Worm (Caenorhabditis elegans): ENCODE measurements around the gene avr-15.
A peak's percentile ranks its signal among the peaks of the same experiment; 100 is the strongest.

Gene avr-15

DNA sequence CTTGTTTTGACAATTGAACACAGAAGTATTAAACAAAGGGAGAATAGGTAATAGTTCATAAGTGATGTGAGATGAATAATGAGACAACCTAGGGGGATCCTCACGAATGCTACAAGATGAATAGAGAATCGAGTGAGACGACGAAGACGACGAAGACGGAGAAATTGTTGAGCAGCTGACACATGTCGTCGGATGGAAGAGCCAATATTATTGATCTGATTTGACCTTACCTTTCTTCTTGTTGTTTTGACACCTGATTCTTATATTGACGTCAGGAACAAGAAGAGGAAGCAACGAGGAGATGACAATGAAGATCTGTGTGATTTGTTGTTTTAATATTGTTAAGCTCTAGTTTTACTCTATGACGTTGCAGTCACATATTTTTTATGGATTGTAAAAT, 38.1 kb downstream of the avr-15 start, which contains the start of gene T10G3.1:
TSS of gene T10G3.1 (minus strand) at position 213 of the 400 bp plus-strand sequence.
- TF ChIP-seq hlh-1 (tag; optimal IDR thresholded peaks at IDR 0.05) (peak; percentile 97), unc-62 (GFP tag; optimal IDR thresholded peaks at IDR 0.05) (peak; percentile 79), lin-32 (GFP tag; optimal IDR thresholded peaks at IDR 0.05) (no peak), sem-2 (GFP tag; optimal IDR thresholded peaks at IDR 0.05) (no peak)

DNA sequence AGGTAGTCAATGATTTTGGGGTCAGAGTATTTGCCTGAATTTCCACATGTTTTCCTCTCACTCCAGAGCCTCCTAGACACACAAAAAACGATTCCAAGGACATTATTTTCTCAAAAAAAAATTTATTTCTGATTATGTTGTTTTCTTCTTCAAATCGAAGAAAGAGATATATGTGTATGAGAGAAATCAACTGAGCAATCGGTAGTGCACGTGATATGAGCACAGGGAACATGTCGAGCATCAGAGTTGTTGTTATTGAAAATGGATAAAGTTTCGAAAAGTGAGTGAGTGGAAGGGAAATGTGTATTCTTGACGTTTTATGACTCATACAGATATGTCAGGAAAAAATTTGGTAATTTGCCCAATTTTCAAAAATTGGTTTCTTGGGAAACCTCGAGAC, 39.5 kb downstream of the avr-15 start:
- no peak for TF ChIP-seq ceh-83 (GFP tag; optimal IDR thresholded peaks at IDR 0.05)
- TF ChIP-seq nhr-28 (tag; optimal IDR thresholded peaks at IDR 0.05): no peak
- TF ChIP-seq mep-1 (tag; optimal IDR thresholded peaks at IDR 0.05): no peak
- TF ChIP-seq ceh-43 (GFP tag; optimal IDR thresholded peaks at IDR 0.05): no peak
- TF ChIP-seq lin-32 (GFP tag; optimal IDR thresholded peaks at IDR 0.05): no peak
- TF ChIP-seq nhr-76 (tag; optimal IDR thresholded peaks at IDR 0.05): no peak
- TF ChIP-seq nhr-12 (tag; optimal IDR thresholded peaks at IDR 0.05): no peak
- TF ChIP-seq zip-8 (tag; optimal IDR thresholded peaks at IDR 0.05): no peak
- TF ChIP-seq lin-13 (tag; optimal IDR thresholded peaks at IDR 0.05): no peak
- TF ChIP-seq unc-62 (GFP tag; optimal IDR thresholded peaks at IDR 0.05): no peak
- no peak for TF ChIP-seq sptf-1 (tag; optimal IDR thresholded peaks at IDR 0.05)
- TF ChIP-seq hlh-1 (tag; optimal IDR thresholded peaks at IDR 0.05): no peak

DNA sequence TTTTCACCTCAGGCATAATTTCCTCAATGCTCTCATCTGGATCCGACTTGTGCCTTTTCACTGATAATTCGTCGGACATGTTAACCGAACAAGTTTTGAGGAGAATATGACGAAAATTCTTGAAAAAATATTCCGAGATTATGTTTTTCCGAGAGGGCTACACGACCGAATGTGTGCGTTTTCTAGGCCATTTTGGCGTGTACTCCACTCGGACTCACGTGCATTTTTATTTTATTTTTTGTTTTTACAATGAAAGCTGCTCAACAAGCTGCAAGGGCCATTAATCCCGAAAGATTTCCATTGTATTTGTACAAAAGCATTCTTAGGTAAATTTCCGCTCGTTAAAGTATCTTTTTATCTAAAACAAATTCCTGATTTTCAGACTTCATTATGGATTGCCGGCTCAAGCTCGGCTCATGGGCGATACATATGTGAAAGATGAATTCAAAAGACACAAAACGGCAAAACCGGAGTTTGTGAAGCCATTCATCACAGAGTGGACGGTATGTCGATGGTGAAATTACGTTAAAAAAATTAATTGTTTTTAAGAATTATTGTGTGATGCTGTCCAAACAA, 43.2 kb downstream of the avr-15 start, which contains the start of the genes F25H9.6 and F25H9.7:
TSS of gene F25H9.6 (minus strand) at position 172 of the 576 bp plus-strand sequence.
TSS of gene F25H9.7 (plus strand) at position 187 of the 576 bp plus-strand sequence.
- TF ChIP-seq lsy-2 (tag; optimal IDR thresholded peaks at IDR 0.05) (no peak), hlh-1 (tag; optimal IDR thresholded peaks at IDR 0.05) (no peak), sptf-1 (tag; optimal IDR thresholded peaks at IDR 0.05) (peak; percentile 78), flh-1 (GFP tag; optimal IDR thresholded peaks at IDR 0.05) (no peak), ceh-39 (tag; optimal IDR thresholded peaks at IDR 0.05) (no peak), M03D4.4 (tag; optimal IDR thresholded peaks at IDR 0.05) (no peak), unc-62 (GFP tag; optimal IDR thresholded peaks at IDR 0.05) (no peak), cnd-1 (tag; optimal IDR thresholded peaks at IDR 0.05) (peak; percentile 55), snpc-4 (tag; optimal IDR thresholded peaks at IDR 0.05) (no peak), nhr-76 (tag; optimal IDR thresholded peaks at IDR 0.05) (no peak), unc-39 (tag; optimal IDR thresholded peaks at IDR 0.05) (no peak), nhr-12 (tag; optimal IDR thresholded peaks at IDR 0.05) (no peak), lin-13 (tag; optimal IDR thresholded peaks at IDR 0.05) (peak; percentile 33), ceh-83 (GFP tag; optimal IDR thresholded peaks at IDR 0.05) (no peak), elt-3 (tag; optimal IDR thresholded peaks at IDR 0.05) (no peak), ztf-11 (tag; optimal IDR thresholded peaks at IDR 0.05) (no peak), zip-8 (tag; optimal IDR thresholded peaks at IDR 0.05) (no peak), drap-1 (GFP tag; optimal IDR thresholded peaks at IDR 0.05) (peak; percentile 30), ham-2 (GFP tag; optimal IDR thresholded peaks at IDR 0.05) (no peak), tbx-8 (GFP tag; optimal IDR thresholded peaks at IDR 0.05) (no peak), mls-2 (tag; optimal IDR thresholded peaks at IDR 0.05) (no peak), nhr-28 (tag; optimal IDR thresholded peaks at IDR 0.05) (no peak), nhr-237 (tag; optimal IDR thresholded peaks at IDR 0.05) (no peak), ceh-43 (GFP tag; optimal IDR thresholded peaks at IDR 0.05) (no peak), nhr-2 (tag; optimal IDR thresholded peaks at IDR 0.05) (no peak), ces-1 (GFP tag; optimal IDR thresholded peaks at IDR 0.05) (peak; percentile 49), mep-1 (tag; optimal IDR thresholded peaks at IDR 0.05) (peak; percentile 52), pha-4 (tag; optimal IDR thresholded peaks at IDR 0.05) (no peak)

DNA sequence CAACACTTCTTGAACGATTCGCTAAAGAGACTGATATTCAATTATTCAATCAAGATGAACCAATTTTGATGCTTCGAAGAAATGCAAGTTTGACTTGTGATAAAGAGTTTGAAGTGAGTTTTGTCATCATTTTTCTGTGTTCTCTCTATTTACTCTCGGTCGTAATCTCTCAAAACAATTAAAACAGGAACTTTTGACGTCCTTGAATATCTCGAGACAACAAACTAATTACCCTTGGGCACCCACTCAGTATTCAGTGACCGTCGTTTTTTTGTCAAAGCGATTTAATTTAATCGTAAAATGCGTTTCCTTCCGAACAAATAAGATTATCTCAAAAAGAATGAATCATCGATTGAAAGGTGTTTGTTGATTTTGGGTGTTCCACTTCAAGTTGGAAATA, 47.4 kb downstream of the avr-15 start:
- TF ChIP-seq zip-8 (tag; optimal IDR thresholded peaks at IDR 0.05): no peak
- TF ChIP-seq ces-1 (GFP tag; optimal IDR thresholded peaks at IDR 0.05): peak; percentile 16
- no peak for TF ChIP-seq nhr-28 (tag; optimal IDR thresholded peaks at IDR 0.05)
- no peak for TF ChIP-seq ceh-39 (tag; optimal IDR thresholded peaks at IDR 0.05)
- TF ChIP-seq lin-13 (tag; optimal IDR thresholded peaks at IDR 0.05): no peak

DNA sequence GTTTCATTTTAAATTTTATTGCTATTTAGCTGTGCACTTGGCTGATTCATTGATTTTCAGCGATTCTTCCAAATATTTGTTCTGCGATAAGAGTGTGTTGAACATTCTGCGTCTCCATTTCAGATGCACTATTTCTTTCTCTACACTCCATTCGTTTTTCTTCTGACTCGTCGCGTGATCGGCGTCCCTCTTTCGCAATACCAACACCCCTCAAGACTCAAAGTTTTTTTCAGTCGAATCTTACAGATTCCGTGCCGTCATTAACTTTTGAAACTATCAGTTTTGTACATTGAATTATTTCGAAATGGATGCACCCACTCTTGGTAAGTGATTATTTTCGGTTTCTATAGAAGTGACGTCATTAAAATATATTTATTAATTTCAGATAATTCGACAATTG, 48.5 kb downstream of the avr-15 start, which contains the start of gene frm-10:
TSS of gene frm-10 (plus strand) at position 234 of the 400 bp plus-strand sequence.
- peak; percentile 56 for TF ChIP-seq elt-3 (tag; optimal IDR thresholded peaks at IDR 0.05)
- TF ChIP-seq mep-1 (tag; optimal IDR thresholded peaks at IDR 0.05): peak; percentile 4
- no peak for TF ChIP-seq flh-1 (GFP tag; optimal IDR thresholded peaks at IDR 0.05)
- peak; percentile 49 for TF ChIP-seq nhr-237 (tag; optimal IDR thresholded peaks at IDR 0.05)

Measured in whole organism, mixed stage, embryonic.